Fruit fly (Drosophila melanogaster) whole organism, embryonic: ENCODE results near the gene Cnb.
A peak's percentile ranks its signal among the peaks of the same experiment; 100 is the strongest.

ENCODE experiments used
- Bgb ChIP-seq: fragments of 200-800 bp; sonication (Bioruptor generic); IDR thresholded peaks from 2 replicates; pipeline ENCODE4 v1.3.6; 2022; ENCODE audit warnings: missing biosample characterization, missing genetic modification characterization; ENCODE audit not compliant: partially characterized antibody
- BtbVII ChIP-seq: fragments of 200-800 bp; sonication (Bioruptor generic); optimal IDR thresholded peaks from 3 replicates; lab custom pipeline; 2017; ENCODE audit warnings: missing biosample characterization, mild to moderate bottlenecking, missing genetic modification characterization
- CG10209 ChIP-seq: fragments of 200-800 bp; sonication (Bioruptor generic); optimal IDR thresholded peaks from 3 replicates; lab custom pipeline; 2017; ENCODE audit warnings: missing biosample characterization, mild to moderate bottlenecking, missing genetic modification characterization, missing genetic modification reagents
- CG10274 ChIP-seq: fragments of 200-800 bp; sonication (Bioruptor generic); optimal IDR thresholded peaks from 3 replicates; lab custom pipeline; 2017; ENCODE audit warnings: missing biosample characterization, mild to moderate bottlenecking, missing genetic modification characterization
- CG10543 ChIP-seq: fragments of 200-800 bp; sonication (Bioruptor generic); optimal IDR thresholded peaks from 3 replicates; lab custom pipeline; 2017; ENCODE audit warnings: missing biosample characterization, mild to moderate bottlenecking, missing genetic modification characterization, moderate library complexity
- CG10959 ChIP-seq: fragments of 200-800 bp; sonication (Bioruptor generic); IDR thresholded peaks from 2 replicates; pipeline ENCODE4 v1.3.6; 2022; ENCODE audit warnings: missing biosample characterization, missing genetic modification characterization
- CG13287 ChIP-seq: fragments of 200-800 bp; sonication (Bioruptor generic); IDR thresholded peaks from 2 replicates; pipeline ENCODE4 v1.3.6; 2022; ENCODE audit warnings: missing biosample characterization, missing genetic modification characterization; ENCODE audit not compliant: partially characterized antibody
- CG15269 ChIP-seq: fragments of 200-800 bp; sonication (Bioruptor generic); optimal IDR thresholded peaks from 2 replicates; lab custom pipeline; 2018; ENCODE audit warnings: missing biosample characterization, mild to moderate bottlenecking, missing genetic modification characterization, moderate library complexity
- CG17385 ChIP-seq: fragments of 200-800 bp; sonication (Bioruptor generic); optimal IDR thresholded peaks from 3 replicates; lab custom pipeline; 2018; ENCODE audit warnings: missing biosample characterization, mild to moderate bottlenecking, missing genetic modification characterization
- CG17568 ChIP-seq: fragments of 200-800 bp; sonication (Bioruptor generic); optimal IDR thresholded peaks from 2 replicates; lab custom pipeline; 2018; ENCODE audit warnings: missing biosample characterization, mild to moderate bottlenecking, missing genetic modification characterization, moderate library complexity
- CG17912 ChIP-seq: fragments of 200-800 bp; sonication (Bioruptor generic); optimal IDR thresholded peaks from 2 replicates; lab custom pipeline; 2018; ENCODE audit warnings: missing biosample characterization, mild to moderate bottlenecking, missing genetic modification characterization
- CG18262 ChIP-seq: fragments of 200-800 bp; optimal IDR thresholded peaks from 3 replicates; lab custom pipeline; 2019; ENCODE audit warnings: missing biosample characterization, mild to moderate bottlenecking, missing genetic modification characterization, moderate library complexity
- CG2875 ChIP-seq: fragments of 200-800 bp; sonication (Bioruptor generic); optimal IDR thresholded peaks from 2 replicates; lab custom pipeline; 2017; ENCODE audit warnings: missing biosample characterization, mild to moderate bottlenecking, missing genetic modification characterization, missing genetic modification reagents
- CG2889 ChIP-seq: fragments of 200-800 bp; sonication (Bioruptor generic); IDR thresholded peaks from 3 replicates; pipeline ENCODE4 v1.3.6; 2022; ENCODE audit warnings: missing biosample characterization, missing genetic modification characterization
- CG31224 ChIP-seq: fragments of 200-800 bp; sonication (Bioruptor generic); IDR thresholded peaks from 2 replicates; pipeline ENCODE4 v1.3.6; 2022; ENCODE audit warnings: missing biosample characterization, missing genetic modification characterization
- CG32772 ChIP-seq: fragments of 200-800 bp; sonication (Bioruptor generic); IDR thresholded peaks from 2 replicates; pipeline ENCODE4 v1.3.6; 2022; ENCODE audit warnings: missing biosample characterization, missing genetic modification characterization
- CG42726 ChIP-seq: fragments of 200-800 bp; sonication (Bioruptor generic); IDR thresholded peaks from 2 replicates; pipeline ENCODE4 v1.3.6; 2022; ENCODE audit warnings: missing biosample characterization, missing genetic modification characterization; ENCODE audit not compliant: partially characterized antibody
- CG4328 ChIP-seq: fragments of 200-800 bp; sonication (Bioruptor generic); optimal IDR thresholded peaks from 3 replicates; lab custom pipeline; 2017; ENCODE audit warnings: missing biosample characterization, missing genetic modification reagents, missing genetic modification characterization
- CG8290 ChIP-seq, 3 experiments: fragments of 200-800 bp; sonication (Bioruptor generic); optimal IDR thresholded peaks; 2 replicates each; lab custom pipeline; 2016 to 2019; ENCODE audit warnings: missing biosample characterization in 3 of 3, missing genetic modification characterization in 3 of 3, mild to moderate bottlenecking in 2 of 3, moderate library complexity in 1 of 3
- CG9797 ChIP-seq: fragments of 200-800 bp; sonication (Bioruptor generic); optimal IDR thresholded peaks from 3 replicates; lab custom pipeline; 2018; ENCODE audit warnings: missing biosample characterization, mild to moderate bottlenecking, missing genetic modification characterization
- Chrac-16 ChIP-seq: fragments of 200-800 bp; sonication (Bioruptor generic); optimal IDR thresholded peaks from 3 replicates; lab custom pipeline; 2016; ENCODE audit warnings: missing biosample characterization, missing genetic modification characterization
- Dbx ChIP-seq: fragments of 200-800 bp; sonication (Bioruptor generic); IDR thresholded peaks from 3 replicates; pipeline ENCODE4 v1.3.6; 2022; ENCODE audit warnings: missing biosample characterization, missing genetic modification characterization
- Dll ChIP-seq: fragments of 200-800 bp; sonication (Bioruptor generic); IDR thresholded peaks from 4 replicates; pipeline ENCODE4 v1.3.6; 2022; ENCODE audit warnings: missing biosample characterization, missing genetic modification characterization; ENCODE audit not compliant: partially characterized antibody
- E2f2 ChIP-seq: fragments of 200-800 bp; sonication (Bioruptor generic); IDR thresholded peaks from 2 replicates; pipeline ENCODE4 v1.3.6; 2022; ENCODE audit warnings: missing biosample characterization, missing genetic modification characterization
- Fer3 ChIP-seq: fragments of 200-800 bp; sonication (Bioruptor generic); optimal IDR thresholded peaks from 2 replicates; lab custom pipeline; 2018; ENCODE audit warnings: missing biosample characterization, mild to moderate bottlenecking, missing genetic modification characterization, moderate library complexity
- Med ChIP-seq: fragments of 200-800 bp; sonication (Bioruptor generic); peaks from one replicate; lab custom pipeline; 2016; ENCODE audit warnings: missing biosample characterization, missing genetic modification characterization, mild to moderate bottlenecking, inconsistent platforms, moderate library complexity
- Myb ChIP-seq: fragments of 200-800 bp; sonication (Bioruptor generic); optimal IDR thresholded peaks from 2 replicates; lab custom pipeline; 2016; ENCODE audit warnings: missing biosample characterization, missing genetic modification characterization
- Scr ChIP-seq: fragments of 200-800 bp; sonication (Bioruptor generic); IDR thresholded peaks from 2 replicates; pipeline ENCODE4 v1.3.6; 2022; ENCODE audit warnings: missing biosample characterization, missing genetic modification characterization; ENCODE audit not compliant: partially characterized antibody
- Xbp1 ChIP-seq: fragments of 200-800 bp; sonication (Bioruptor generic); optimal IDR thresholded peaks from 3 replicates; lab custom pipeline; 2016; ENCODE audit warnings: missing biosample characterization, mild to moderate bottlenecking, missing genetic modification characterization
- abd-A ChIP-seq: fragments of 200-800 bp; sonication (Bioruptor generic); optimal IDR thresholded peaks from 3 replicates; lab custom pipeline; 2019; ENCODE audit warnings: missing biosample characterization, mild to moderate bottlenecking, missing genetic modification characterization, moderate library complexity
- ato ChIP-seq: fragments of 200-800 bp; sonication (Bioruptor generic); IDR thresholded peaks from 2 replicates; pipeline ENCODE4 v1.3.6; 2022; ENCODE audit warnings: missing biosample characterization, missing genetic modification characterization; ENCODE audit not compliant: partially characterized antibody
- az2 ChIP-seq: fragments of 200-800 bp; sonication (Bioruptor generic); optimal IDR thresholded peaks from 3 replicates; lab custom pipeline; 2016; ENCODE audit warnings: missing biosample characterization, missing genetic modification characterization
- cg ChIP-seq: fragments of 200-800 bp; sonication (Bioruptor generic); optimal IDR thresholded peaks from 3 replicates; lab custom pipeline; 2019; ENCODE audit warnings: missing biosample characterization, mild to moderate bottlenecking, missing genetic modification characterization, moderate library complexity
- crp ChIP-seq, 2 experiments: fragments of 200-800 bp; sonication (Bioruptor generic); optimal IDR thresholded peaks; 2 replicates in 1 of 2; 3 replicates in 1 of 2; lab custom pipeline; 2017; ENCODE audit warnings: missing biosample characterization in 2 of 2, missing genetic modification characterization in 2 of 2, mild to moderate bottlenecking in 1 of 2, moderate library complexity in 1 of 2
- fd64A ChIP-seq: fragments of 200-800 bp; sonication (Bioruptor generic); optimal IDR thresholded peaks from 3 replicates; lab custom pipeline; 2018; ENCODE audit warnings: missing biosample characterization, mild to moderate bottlenecking, missing genetic modification characterization
- fru ChIP-seq: fragments of >200 bp; optimal IDR thresholded peaks from 2 replicates; lab custom pipeline; 2017
- kni ChIP-seq: fragments of 200-800 bp; sonication (Bioruptor generic); optimal IDR thresholded peaks from 3 replicates; lab custom pipeline; 2017; ENCODE audit warnings: mild to moderate bottlenecking, missing biosample characterization, missing genetic modification reagents, missing genetic modification characterization
- mld ChIP-seq: fragments of 200-800 bp; sonication (Bioruptor generic); IDR thresholded peaks from 3 replicates; pipeline ENCODE4 v1.3.6; 2022; ENCODE audit warnings: missing biosample characterization, missing genetic modification characterization; ENCODE audit not compliant: partially characterized antibody
- ro ChIP-seq: fragments of 200-800 bp; sonication (Bioruptor generic); IDR thresholded peaks from 2 replicates; pipeline ENCODE4 v1.3.6; 2022; ENCODE audit warnings: missing biosample characterization, missing genetic modification characterization
- sd ChIP-seq: fragments of 200-800 bp; sonication (Bioruptor generic); optimal IDR thresholded peaks from 3 replicates; lab custom pipeline; 2018; ENCODE audit warnings: missing biosample characterization, mild to moderate bottlenecking, missing genetic modification characterization, moderate library complexity
- sob ChIP-seq: fragments of 200-800 bp; sonication (Bioruptor generic); IDR thresholded peaks from 2 replicates; pipeline ENCODE4 v1.3.6; 2022; ENCODE audit warnings: missing biosample characterization, missing genetic modification characterization
- sqz ChIP-seq: fragments of 200-800 bp; sonication (Bioruptor generic); optimal IDR thresholded peaks from 3 replicates; lab custom pipeline; 2018; ENCODE audit warnings: missing biosample characterization, mild to moderate bottlenecking, missing genetic modification characterization
- sug ChIP-seq: fragments of 200-800 bp; optimal IDR thresholded peaks from 2 replicates; lab custom pipeline; 2019; ENCODE audit warnings: missing biosample characterization, mild to moderate bottlenecking, missing genetic modification characterization, moderate library complexity
- tio ChIP-seq: fragments of 200-800 bp; sonication (Bioruptor generic); optimal IDR thresholded peaks from 2 replicates; lab custom pipeline; 2017; ENCODE audit warnings: missing biosample characterization, missing genetic modification characterization, inconsistent platforms
- unc-4 ChIP-seq: fragments of 200-800 bp; sonication (Bioruptor generic); IDR thresholded peaks from 2 replicates; pipeline ENCODE4 v1.3.6; 2022; ENCODE audit warnings: missing biosample characterization, missing genetic modification characterization; ENCODE audit not compliant: partially characterized antibody
- zen ChIP-seq: fragments of 200-800 bp; sonication (Bioruptor generic); optimal IDR thresholded peaks from 3 replicates; lab custom pipeline; 2018; ENCODE audit warnings: missing biosample characterization, mild to moderate bottlenecking, missing genetic modification characterization, moderate library complexity

Cnb gene

dm6 chr3L:1969539-1970337, 22.4 kb downstream of the Cnb start, which contains the start of gene CG1927 (continued):
- TF ChIP-seq abd-A (tag; lab: Kevin White, UChicago) = peak; percentile 47
- TF ChIP-seq BtbVII (GFP tag; lab: Kevin White, UChicago) = no peak
- TF ChIP-seq CG32772 (GFP tag; lab: Robert Waterston, UW) = no peak
- TF ChIP-seq sqz (GFP tag; lab: Kevin White, UChicago) = peak; percentile 17
- TF ChIP-seq tio (GFP tag; lab: Kevin White, UChicago) = no peak
- no peak for TF ChIP-seq kni (GFP tag; lab: Kevin White, UChicago)
- no peak for TF ChIP-seq zen (tag; lab: Kevin White, UChicago)
- TF ChIP-seq az2 (GFP tag; lab: Kevin White, UChicago) = no peak
- peak; percentile 22 for TF ChIP-seq sd
- TF ChIP-seq CG13287 (GFP tag; lab: Robert Waterston, UW) = peak; percentile 49; the same call in 1 of the 2 replicates
- TF ChIP-seq Fer3 (tag; lab: Kevin White, UChicago) = peak; percentile 15
- TF ChIP-seq CG17912 = peak; percentile 24
- TF ChIP-seq CG10274 (GFP tag; lab: Kevin White, UChicago) = no peak
- peak; percentile 57; the same call in 2 of the 3 replicates for TF ChIP-seq Dbx (GFP tag; lab: Robert Waterston, UW)
- no peak for TF ChIP-seq sug
- TF ChIP-seq Xbp1 (GFP tag; lab: Kevin White, UChicago) = no peak
- no peak for TF ChIP-seq mld (GFP tag; lab: Robert Waterston, UW)
- TF ChIP-seq CG10209 (GFP tag; lab: Kevin White, UChicago) = no peak
- TF ChIP-seq CG42726 (GFP tag; lab: Robert Waterston, UW) = peak; percentile 68
- TF ChIP-seq Myb = peak; percentile 86
- no peak for TF ChIP-seq CG4328 (GFP tag; lab: Kevin White, UChicago)
- peak; percentile 11 for TF ChIP-seq CG15269 (tag; lab: Kevin White, UChicago)
- TF ChIP-seq unc-4 (GFP tag; lab: Robert Waterston, UW) = 0 out of 2 replicates have a peak, but pooled peaks have one; percentile 26
- TF ChIP-seq CG18262 = no peak
- peak; percentile 55; the same call in 1 of the 2 replicates for TF ChIP-seq Bgb
- 0 out of 2 replicates have a peak, but pooled peaks have one; percentile 36 for TF ChIP-seq ato (GFP tag; lab: Robert Waterston, UW)
- 0 out of 2 replicates have a peak, but pooled peaks have one; percentile 24 for TF ChIP-seq sob (GFP tag; lab: Robert Waterston, UW)
- TF ChIP-seq Scr (GFP tag; lab: Robert Waterston, UW) = 0 out of 2 replicates have a peak, but pooled peaks have one; percentile 20
- no peak for TF ChIP-seq Chrac-16
- TF ChIP-seq CG2875 = no peak
- no peak for TF ChIP-seq CG10959 (GFP tag; lab: Robert Waterston, UW)
- TF ChIP-seq CG17385 = peak; percentile 26
- TF ChIP-seq Dll (GFP tag; lab: Robert Waterston, UW) = peak; percentile 41; the same call in 1 of the 4 replicates
- TF ChIP-seq CG2889 = no peak
- TF ChIP-seq CG17568 (GFP tag; lab: Kevin White, UChicago) = peak; percentile 9
- peak; percentile 82 for TF ChIP-seq Med (GFP tag; lab: Kevin White, UChicago)
- TF ChIP-seq crp (GFP tag; optimal IDR thresholded peaks at IDR 0.05; lab: Kevin White, UChicago) = peak in 1 of 2 experiments; percentile 25
- TF ChIP-seq CG10543 = peak; percentile 1
- no peak for TF ChIP-seq ro (GFP tag; lab: Robert Waterston, UW)
- TF ChIP-seq E2f2 (GFP tag; lab: Robert Waterston, UW) = peak; percentile 34; the same call in 1 of the 2 replicates
- no peak for TF ChIP-seq fru
- no peak for TF ChIP-seq fd64A (GFP tag; lab: Kevin White, UChicago)
- no peak for TF ChIP-seq CG8290 (GFP tag; optimal IDR thresholded peaks at IDR 0.05; lab: Kevin White, UChicago)
- TF ChIP-seq CG8290 (tag; optimal IDR thresholded peaks at IDR 0.05; lab: Kevin White, UChicago) = peak in 1 of 2 experiments; percentile 46
- peak; percentile 28 for TF ChIP-seq CG9797 (GFP tag; lab: Kevin White, UChicago)
- no peak for TF ChIP-seq CG31224 (GFP tag; lab: Robert Waterston, UW)
- TF ChIP-seq cg (GFP tag; lab: Kevin White, UChicago) = peak; percentile 46
